Worm (Caenorhabditis elegans) whole organism, L3 larva: ENCODE results near the gene str-247.

Experiments used
- R02D3.7 ChIP-seq: fragments of 150-350 bp; optimal IDR thresholded peaks from 2 replicates; lab custom pipeline; 2014; ENCODE audit warnings: missing biosample characterization, missing genetic modification characterization
- ZK546.5 ChIP-seq: sonication (generic microtip); optimal IDR thresholded peaks from 2 replicates; lab custom pipeline; 2017; ENCODE audit warnings: missing biosample characterization, missing genetic modification characterization
- aly-2 ChIP-seq: fragments of 150-350 bp; optimal IDR thresholded peaks from 2 replicates; lab custom pipeline; 2014; ENCODE audit warnings: missing biosample characterization, missing genetic modification characterization
- ama-1 ChIP-seq: fragments of 150-350 bp; optimal IDR thresholded peaks from 2 replicates; lab custom pipeline; 2018
- ceh-16 ChIP-seq: sonication (generic microtip); optimal IDR thresholded peaks from 2 replicates; lab custom pipeline; 2017; ENCODE audit warnings: missing biosample characterization, missing genetic modification characterization
- ceh-28 ChIP-seq: fragments of 150-350 bp; optimal IDR thresholded peaks from 2 replicates; lab custom pipeline; 2014; ENCODE audit warnings: missing biosample characterization, missing genetic modification reagents, missing genetic modification characterization
- ceh-82 ChIP-seq: fragments of 150-350 bp; optimal IDR thresholded peaks from 2 replicates; lab custom pipeline; 2014; ENCODE audit warnings: missing biosample characterization, missing genetic modification characterization
- egl-27 ChIP-seq: sonication (generic microtip); optimal IDR thresholded peaks from 4 replicates; lab custom pipeline; 2017; ENCODE audit warnings: missing biosample characterization, missing genetic modification reagents, missing genetic modification characterization
- egl-5 ChIP-seq: fragments of 150-350 bp; optimal IDR thresholded peaks from 2 replicates; lab custom pipeline; 2017; ENCODE audit warnings: missing biosample characterization, missing genetic modification reagents, missing genetic modification characterization, inconsistent platforms
- elt-3 ChIP-seq, 3 experiments: fragments of 150-350 bp in 1 of 3; sonication (generic microtip) in 2 of 3; optimal IDR thresholded peaks; 2 replicates in 2 of 3; 4 replicates in 1 of 3; lab custom pipeline; 2014 to 2017; ENCODE audit warnings: missing biosample characterization in 3 of 3, missing genetic modification characterization in 3 of 3
- eor-1 ChIP-seq, 2 experiments: fragments of 150-350 bp; optimal IDR thresholded peaks; 2 replicates each; lab custom pipeline; 2014 to 2018; ENCODE audit warnings: missing biosample characterization in 2 of 2, missing genetic modification characterization in 2 of 2
- fkh-10 ChIP-seq: sonication (generic microtip); optimal IDR thresholded peaks from 2 replicates; lab custom pipeline; 2017; ENCODE audit warnings: missing biosample characterization, missing genetic modification reagents, missing genetic modification characterization
- fkh-2 ChIP-seq: fragments of 150-350 bp; optimal IDR thresholded peaks from 2 replicates; lab custom pipeline; 2014; ENCODE audit warnings: missing biosample characterization, missing genetic modification reagents, missing genetic modification characterization
- fos-1 ChIP-seq: fragments of 150-350 bp; optimal IDR thresholded peaks from 2 replicates; lab custom pipeline; 2014; ENCODE audit warnings: missing biosample characterization, missing genetic modification characterization
- lin-15B ChIP-seq: fragments of 150-350 bp; optimal IDR thresholded peaks from 2 replicates; lab custom pipeline; 2014; ENCODE audit warnings: missing biosample characterization, missing genetic modification characterization
- lin-39 ChIP-seq: fragments of 150-350 bp; optimal IDR thresholded peaks from 2 replicates; lab custom pipeline; 2018; ENCODE audit warnings: missing biosample characterization, missing genetic modification reagents, missing genetic modification characterization
- lsy-12 ChIP-seq: sonication (generic microtip); optimal IDR thresholded peaks from 2 replicates; lab custom pipeline; 2016; ENCODE audit warnings: mild to moderate bottlenecking, missing genetic modification characterization, missing compliant biosample characterization
- mdl-1 ChIP-seq: fragments of 150-350 bp; optimal IDR thresholded peaks from 2 replicates; lab custom pipeline; 2014; ENCODE audit warnings: missing biosample characterization, missing genetic modification characterization
- mml-1 ChIP-seq: fragments of 150-350 bp; sonication (generic microtip); optimal IDR thresholded peaks from 3 replicates; lab custom pipeline; 2014; ENCODE audit warnings: missing biosample characterization, missing genetic modification characterization
- nfya-1 ChIP-seq: sonication (generic microtip); optimal IDR thresholded peaks from 2 replicates; lab custom pipeline; 2017; ENCODE audit warnings: missing genetic modification characterization, mild to moderate bottlenecking, missing compliant biosample characterization, antibody characterized with exemption, moderate library complexity; ENCODE audit not compliant: insufficient read depth
- nhr-11 ChIP-seq: fragments of 150-350 bp; optimal IDR thresholded peaks from 2 replicates; lab custom pipeline; 2014; ENCODE audit warnings: missing biosample characterization, missing genetic modification characterization
- nhr-12 ChIP-seq: fragments of 150-350 bp; optimal IDR thresholded peaks from 2 replicates; lab custom pipeline; 2014; ENCODE audit warnings: missing biosample characterization, missing genetic modification characterization
- nhr-23 ChIP-seq: fragments of 150-350 bp; optimal IDR thresholded peaks from 2 replicates; lab custom pipeline; 2014; ENCODE audit warnings: missing biosample characterization, missing genetic modification reagents, missing genetic modification characterization
- nhr-237 ChIP-seq: fragments of 150-350 bp; optimal IDR thresholded peaks from 2 replicates; lab custom pipeline; 2014; ENCODE audit warnings: missing biosample characterization, missing genetic modification characterization
- nhr-28 ChIP-seq: fragments of 150-350 bp; optimal IDR thresholded peaks from 2 replicates; lab custom pipeline; 2014; ENCODE audit warnings: missing biosample characterization, missing genetic modification characterization
- nhr-43 ChIP-seq: sonication (generic microtip); optimal IDR thresholded peaks from 2 replicates; lab custom pipeline; 2016; ENCODE audit warnings: mild to moderate bottlenecking, missing genetic modification characterization, missing compliant biosample characterization; ENCODE audit not compliant: poor library complexity, severe bottlenecking
- nhr-67 ChIP-seq: fragments of 150-350 bp; optimal IDR thresholded peaks from 2 replicates; lab custom pipeline; 2014; ENCODE audit warnings: missing biosample characterization, missing genetic modification characterization
- nhr-76 ChIP-seq: fragments of 150-350 bp; sonication (generic microtip); optimal IDR thresholded peaks from 5 replicates; lab custom pipeline; 2014; ENCODE audit warnings: missing biosample characterization, missing genetic modification characterization
- nhr-77 ChIP-seq: fragments of 150-350 bp; optimal IDR thresholded peaks from 2 replicates; lab custom pipeline; 2014; ENCODE audit warnings: missing biosample characterization, missing genetic modification characterization
- pha-4 ChIP-seq: fragments of 150-350 bp; optimal IDR thresholded peaks from 2 replicates; lab custom pipeline; 2014; ENCODE audit warnings: missing biosample characterization, missing genetic modification reagents, missing genetic modification characterization
- pqm-1 ChIP-seq: fragments of 150-350 bp; optimal IDR thresholded peaks from 2 replicates; lab custom pipeline; 2017; ENCODE audit warnings: missing biosample characterization, missing genetic modification characterization, inconsistent platforms
- skn-1 ChIP-seq: fragments of 150-350 bp; optimal IDR thresholded peaks from 2 replicates; lab custom pipeline; 2014; ENCODE audit warnings: missing biosample characterization, missing genetic modification characterization
- tbx-2 ChIP-seq: sonication (generic microtip); optimal IDR thresholded peaks from 2 replicates; lab custom pipeline; 2016; ENCODE audit warnings: mild to moderate bottlenecking, missing genetic modification characterization, missing compliant biosample characterization
- unc-39 ChIP-seq: sonication (generic microtip); optimal IDR thresholded peaks from 4 replicates; lab custom pipeline; 2017; ENCODE audit warnings: missing biosample characterization, missing genetic modification characterization
- unc-62 ChIP-seq: fragments of 150-350 bp; sonication (generic microtip); optimal IDR thresholded peaks from 4 replicates; lab custom pipeline; 2014; ENCODE audit warnings: missing biosample characterization, missing genetic modification reagents, missing genetic modification characterization
- zag-1 ChIP-seq: fragments of 150-350 bp; optimal IDR thresholded peaks from 2 replicates; lab custom pipeline; 2014; ENCODE audit warnings: missing biosample characterization, missing genetic modification characterization
- ztf-11 ChIP-seq: fragments of 150-350 bp; optimal IDR thresholded peaks from 2 replicates; lab custom pipeline; 2014; ENCODE audit warnings: missing biosample characterization, missing genetic modification characterization
- ztf-4 ChIP-seq: fragments of 150-350 bp; optimal IDR thresholded peaks from 2 replicates; lab custom pipeline; 2014; ENCODE audit warnings: missing biosample characterization, missing genetic modification characterization

Gene str-247

ce11 chrV:3957608-3958007, 3.8 kb downstream of the str-247 start, which contains the start of gene cyp-34A5:
TSS of gene cyp-34A5 (minus strand) at chrV:3957708.
- TF ChIP-seq egl-5 (tag; lab: Kevin White, UChicago) (no peak), fkh-10 (GFP tag; lab: Kevin White, UChicago) (no peak), lsy-12 (tag; lab: Kevin White, UChicago) (no peak)

- TF ChIP-seq pha-4 (tag; lab: Kevin White, UChicago) (peak; percentile 17), nhr-67 (tag; lab: Kevin White, UChicago) (no peak)
These were observed 7.4 kb downstream of the str-247 start, which contains the start of gene cyp-34A6 for ce11 chrV:3961235-3961634. TSS of gene cyp-34A6 (minus strand) at chrV:3961335.

- TF ChIP-seq lin-39 (tag; lab: Kevin White, UChicago) (no peak), mdl-1 (no peak), nhr-23 (tag; lab: Kevin White, UChicago) (no peak), nhr-43 (tag; lab: Kevin White, UChicago) (no peak), ZK546.5 (tag; lab: Kevin White, UChicago) (no peak), fkh-2 (tag; lab: Kevin White, UChicago) (no peak), egl-5 (tag; lab: Kevin White, UChicago) (no peak), fkh-10 (GFP tag; lab: Kevin White, UChicago) (no peak), aly-2 (tag; lab: Kevin White, UChicago) (no peak), ama-1 (lab: Kevin White, UChicago) (no peak), unc-62 (GFP tag; lab: Kevin White, UChicago) (no peak), nhr-28 (tag; lab: Kevin White, UChicago) (no peak), unc-39 (tag; lab: Kevin White, UChicago) (no peak), elt-3 (tag; optimal IDR thresholded peaks at IDR 0.05; lab: Kevin White, UChicago) (no peak), nhr-77 (tag; lab: Kevin White, UChicago) (no peak), mml-1 (no peak), nhr-237 (tag; lab: Kevin White, UChicago) (no peak), fos-1 (tag; lab: Kevin White, UChicago) (no peak)
These were observed 9.9 kb downstream of the str-247 start, which contains the start of gene cyp-34A7 for ce11 chrV:3963715-3964114. TSS of gene cyp-34A7 (minus strand) at chrV:3963815.

- TF ChIP-seq mdl-1 (no peak), nhr-43 (tag; lab: Kevin White, UChicago) (peak; percentile 9), ceh-28 (tag; lab: Kevin White, UChicago) (no peak), nhr-11 (tag; lab: Kevin White, UChicago) (no peak), nhr-77 (tag; lab: Kevin White, UChicago) (no peak), nhr-12 (no peak), lin-39 (tag; lab: Kevin White, UChicago) (no peak), ama-1 (lab: Kevin White, UChicago) (no peak), nhr-67 (tag; lab: Kevin White, UChicago) (no peak), zag-1 (no peak), fos-1 (tag; lab: Kevin White, UChicago) (no peak), nfya-1 (tag; lab: Kevin White, UChicago) (peak; percentile 1), ztf-4 (tag; lab: Kevin White, UChicago) (no peak), tbx-2 (tag; lab: Kevin White, UChicago) (no peak), ztf-11 (no peak)
- TF ChIP-seq, all 47 proteins: peak for 2
These were observed 13.9 kb downstream of the str-247 start, which contains the start of gene cyp-34A8 for ce11 chrV:3967762-3968161. TSS of gene cyp-34A8 (minus strand) at chrV:3967823.

ce11 chrV:3968929-3969328, 15.1 kb downstream of the str-247 start:
- TF ChIP-seq nhr-67 (tag; lab: Kevin White, UChicago): no peak
- TF ChIP-seq pqm-1: no peak
- TF ChIP-seq fkh-10 (GFP tag; lab: Kevin White, UChicago): no peak
- no peak for TF ChIP-seq nhr-43 (tag; lab: Kevin White, UChicago)
- no peak for TF ChIP-seq ceh-82 (tag; lab: Kevin White, UChicago)
- TF ChIP-seq nhr-76 (tag; lab: Kevin White, UChicago): no peak
- no peak for TF ChIP-seq fos-1 (tag; lab: Kevin White, UChicago)
- TF ChIP-seq skn-1 (tag; lab: Kevin White, UChicago): no peak
- no peak for TF ChIP-seq nhr-77 (tag; lab: Kevin White, UChicago)
- no peak for TF ChIP-seq elt-3 (tag; optimal IDR thresholded peaks at IDR 0.05; lab: Kevin White, UChicago)
- TF ChIP-seq zag-1: no peak
- no peak for TF ChIP-seq egl-27 (tag; lab: Kevin White, UChicago)
- no peak for TF ChIP-seq ama-1 (lab: Kevin White, UChicago)
- no peak for TF ChIP-seq R02D3.7 (tag; lab: Kevin White, UChicago)
- TF ChIP-seq mdl-1: no peak
- TF ChIP-seq ZK546.5 (tag; lab: Kevin White, UChicago): no peak
- TF ChIP-seq nhr-12: no peak
- TF ChIP-seq eor-1 (tag; optimal IDR thresholded peaks at IDR 0.05; lab: Kevin White, UChicago): no peak
- TF ChIP-seq ceh-16: no peak
- TF ChIP-seq lin-15B (tag; lab: Kevin White, UChicago): no peak
